Worm (Caenorhabditis elegans) whole organism, L1 larva: Measurements from ENCODE around the gene Y51A2A.6.

Experiments used
- Y116A8C.19 ChIP-seq: sonication (generic microtip); optimal IDR thresholded peaks from 2 replicates; lab custom pipeline; 2016; ENCODE audit warnings: missing compliant biosample characterization, missing genetic modification characterization, borderline replicate concordance
- ama-1 ChIP-seq: fragments of 150-350 bp; optimal IDR thresholded peaks from 2 replicates; lab custom pipeline; 2014
- elt-3 ChIP-seq, 6 experiments: fragments of 150-350 bp in 1 of 6; sonication (generic microtip); optimal IDR thresholded peaks; 2 replicates each; lab custom pipeline; 2017 to 2018; ENCODE audit warnings: missing biosample characterization in 6 of 6, missing genetic modification characterization in 6 of 6, inconsistent platforms in 1 of 6
- hlh-4 ChIP-seq: sonication (generic microtip); optimal IDR thresholded peaks from 2 replicates; lab custom pipeline; 2016; ENCODE audit warnings: mild to moderate bottlenecking, missing genetic modification characterization, missing compliant biosample characterization
- hpl-2 ChIP-seq: fragments of 150-350 bp; optimal IDR thresholded peaks from 2 replicates; lab custom pipeline; 2014; ENCODE audit warnings: missing biosample characterization, missing genetic modification reagents, missing genetic modification characterization
- jun-1 ChIP-seq: fragments of 150-350 bp; optimal IDR thresholded peaks from 2 replicates; lab custom pipeline; 2014; ENCODE audit warnings: missing biosample characterization, missing genetic modification reagents, missing genetic modification characterization
- lin-15B ChIP-seq: fragments of 150-350 bp; sonication (generic microtip); optimal IDR thresholded peaks from 3 replicates; lab custom pipeline; 2014; ENCODE audit warnings: missing biosample characterization, missing genetic modification characterization
- lin-39 ChIP-seq: fragments of 150-350 bp; optimal IDR thresholded peaks from 2 replicates; lab custom pipeline; 2014; ENCODE audit warnings: missing biosample characterization, missing genetic modification reagents, missing genetic modification characterization
- lsy-2 ChIP-seq, 2 experiments: fragments of 150-350 bp; optimal IDR thresholded peaks; 2 replicates each; lab custom pipeline; 2014; ENCODE audit warnings: missing biosample characterization in 2 of 2, missing genetic modification characterization in 2 of 2
- nhr-76 ChIP-seq: sonication (generic microtip); optimal IDR thresholded peaks from 2 replicates; lab custom pipeline; 2017; ENCODE audit warnings: missing biosample characterization, missing genetic modification characterization
- nhr-77 ChIP-seq: fragments of 150-350 bp; optimal IDR thresholded peaks from 2 replicates; lab custom pipeline; 2014; ENCODE audit warnings: missing biosample characterization, missing genetic modification characterization
- rnt-1 ChIP-seq: sonication (generic microtip); optimal IDR thresholded peaks from 2 replicates; lab custom pipeline; 2016; ENCODE audit warnings: mild to moderate bottlenecking, missing genetic modification characterization, moderate library complexity, missing compliant biosample characterization
- xbp-1 ChIP-seq: sonication (generic microtip); optimal IDR thresholded peaks from 2 replicates; lab custom pipeline; 2016; ENCODE audit warnings: missing genetic modification characterization, missing compliant biosample characterization
- ztf-11 ChIP-seq, 2 experiments: sonication (generic microtip); optimal IDR thresholded peaks; 2 replicates each; lab custom pipeline; 2016 to 2017; ENCODE audit warnings: missing genetic modification characterization in 2 of 2, missing biosample characterization in 1 of 2, missing compliant biosample characterization in 1 of 2

DNA sequence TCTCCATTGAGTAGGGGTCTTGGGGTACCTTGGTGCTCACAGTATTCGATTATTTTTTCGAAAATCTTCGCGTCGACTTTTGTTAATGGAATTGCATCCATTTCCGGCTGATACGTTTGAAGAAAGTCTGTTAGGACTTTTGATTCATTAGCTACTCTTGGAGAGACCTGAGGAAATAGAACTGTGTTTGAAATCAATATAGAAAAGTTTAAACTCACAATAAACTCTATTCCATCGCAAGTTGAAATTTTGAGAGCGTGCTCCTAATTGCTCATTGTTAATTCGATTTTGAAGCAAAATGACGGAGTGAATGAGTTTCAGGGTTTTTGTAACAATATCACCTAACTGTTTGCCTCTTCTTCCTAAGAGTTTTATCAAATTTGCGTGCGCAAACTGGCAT is 32.6 kb upstream of the Y51A2A.6 start, which contains the start of gene skr-6:
- TF ChIP-seq xbp-1 (tag; lab: Kevin White, UChicago) (no peak), lin-15B (no peak), hlh-4 (tag; lab: Kevin White, UChicago) (no peak), Y116A8C.19 (tag; lab: Kevin White, UChicago) (no peak), lsy-2 (tag; optimal IDR thresholded peaks at IDR 0.05; lab: Kevin White, UChicago) (no peak), lin-39 (tag; lab: Kevin White, UChicago) (no peak), rnt-1 (tag; lab: Kevin White, UChicago) (no peak), nhr-77 (tag; lab: Kevin White, UChicago) (no peak), ztf-11 (tag; optimal IDR thresholded peaks at IDR 0.05; lab: Kevin White, UChicago) (no peak), hpl-2 (GFP tag; lab: Kevin White, UChicago) (no peak), jun-1 (tag; lab: Kevin White, UChicago) (no peak), elt-3 (tag; optimal IDR thresholded peaks at IDR 0.05; lab: Kevin White, UChicago) (no peak), nhr-76 (no peak), ama-1 (lab: Kevin White, UChicago) (no peak)
